Worm (Caenorhabditis elegans) whole organism, midembryonic: ENCODE data around the gene srj-22.

ENCODE experiments used
- T22C8.4 ChIP-seq: fragments of 200-800 bp; sonication (Bioruptor generic); IDR thresholded peaks from 2 replicates; pipeline ENCODE4 v1.3.6; 2022; ENCODE audit warnings: missing genetic modification characterization, missing compliant biosample characterization
- cog-1 ChIP-seq: sonication (generic microtip); optimal IDR thresholded peaks from 2 replicates; lab custom pipeline; 2016; ENCODE audit warnings: missing genetic modification characterization, missing compliant biosample characterization
- flt-1 ChIP-seq: fragments of 200-800 bp; sonication (Bioruptor generic); IDR thresholded peaks from 2 replicates; pipeline ENCODE4 v1.3.6; 2022; ENCODE audit warnings: missing genetic modification characterization, missing compliant biosample characterization
- klf-2 ChIP-seq: fragments of 200-800 bp; sonication (Bioruptor generic); conservative IDR thresholded peaks from 2 replicates; pipeline ENCODE4 v1.3.6; 2022; ENCODE audit warnings: missing genetic modification reagents, missing genetic modification characterization, missing compliant biosample characterization
- med-1 ChIP-seq: sonication (generic microtip); optimal IDR thresholded peaks from 2 replicates; lab custom pipeline; 2017; ENCODE audit warnings: missing genetic modification characterization, mild to moderate bottlenecking, missing compliant biosample characterization, antibody characterized with exemption, missing genetic modification reagents; ENCODE audit not compliant: insufficient read depth
- ref-1 ChIP-seq: fragments of 200-800 bp; sonication (Bioruptor generic); conservative IDR thresholded peaks from 2 replicates; pipeline ENCODE4 v1.3.6; 2022; ENCODE audit warnings: missing genetic modification reagents, missing genetic modification characterization, missing compliant biosample characterization
- tab-1 ChIP-seq: fragments of 200-800 bp; sonication (Bioruptor generic); IDR thresholded peaks from 2 replicates; pipeline ENCODE4 v1.3.6; 2022; ENCODE audit warnings: missing genetic modification characterization, missing compliant biosample characterization
- ztf-23 ChIP-seq: fragments of 200-800 bp; sonication (Bioruptor generic); IDR thresholded peaks from 2 replicates; pipeline ENCODE4 v1.3.6; 2022; ENCODE audit warnings: missing genetic modification reagents, missing genetic modification characterization, missing compliant biosample characterization
- ztf-29 ChIP-seq: fragments of 200-800 bp; sonication (Bioruptor generic); IDR thresholded peaks from 2 replicates; pipeline ENCODE4 v1.3.6; 2022; ENCODE audit warnings: missing genetic modification reagents, missing genetic modification characterization, missing compliant biosample characterization

DNA sequence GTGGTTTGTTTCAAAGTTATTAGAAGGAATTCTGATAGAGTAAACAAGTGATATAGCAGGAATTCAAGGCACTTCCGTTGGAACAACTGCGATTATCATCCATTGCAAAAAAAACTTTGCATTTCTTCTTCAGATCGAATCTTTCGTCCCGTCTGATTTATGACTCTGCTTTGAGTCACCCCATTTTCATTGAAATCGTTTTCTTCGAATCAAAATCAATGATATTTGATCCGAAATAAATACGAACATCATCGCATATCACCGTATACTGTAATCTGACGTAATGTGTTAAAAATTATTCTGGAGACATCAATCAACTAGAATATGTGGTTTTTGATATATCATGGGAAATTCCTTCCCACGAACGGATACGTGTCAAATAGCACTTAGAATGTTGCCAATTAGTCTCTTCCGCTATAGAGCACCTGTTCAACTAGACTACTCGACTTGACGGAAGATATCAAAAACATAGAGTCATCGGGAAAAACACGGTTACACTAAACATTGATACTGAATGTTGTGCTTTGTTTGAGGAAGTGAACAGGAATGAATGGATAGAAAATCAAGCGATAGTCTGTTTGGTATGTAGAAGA is 12.6 kb downstream of the srj-22 start:
- TF ChIP-seq flt-1: no peak
- no peak for TF ChIP-seq T22C8.4
- TF ChIP-seq ref-1 (GFP tag; lab: Robert Waterston, UW): no peak
- no peak for TF ChIP-seq ztf-29
- no peak for TF ChIP-seq ztf-23 (GFP tag; lab: Robert Waterston, UW)
- TF ChIP-seq klf-2 (GFP tag; lab: Robert Waterston, UW): no peak
- no peak for TF ChIP-seq tab-1 (GFP tag; lab: Robert Waterston, UW)
- no peak for TF ChIP-seq med-1 (GFP tag; lab: Kevin White, UChicago)
- TF ChIP-seq cog-1 (tag; lab: Kevin White, UChicago): no peak
